Worm (Caenorhabditis elegans) whole organism, early embryonic: ENCODE measurements around the gene cst-1.
A peak's percentile ranks its signal among the peaks of the same experiment; 100 is the strongest.
"Not testable (repeated sequence)": the region's sequence is repeated elsewhere in the genome, so short reads cannot be mapped to it uniquely, and the experiment has no call there.

Experiments used
- B0310.2 ChIP-seq: sonication (generic microtip); optimal IDR thresholded peaks from 2 replicates; lab custom pipeline; 2016; ENCODE audit warnings: mild to moderate bottlenecking, missing genetic modification characterization, missing compliant biosample characterization
- F13C5.2 ChIP-seq: sonication (generic microtip); optimal IDR thresholded peaks from 2 replicates; lab custom pipeline; 2017; ENCODE audit warnings: mild to moderate bottlenecking, missing genetic modification characterization, inconsistent platforms, missing compliant biosample characterization
- aly-1 ChIP-seq: sonication (generic microtip); optimal IDR thresholded peaks from 2 replicates; lab custom pipeline; 2016; ENCODE audit warnings: missing genetic modification characterization, missing compliant biosample characterization
- ama-1 ChIP-seq: fragments of 150-350 bp; optimal IDR thresholded peaks from 2 replicates; lab custom pipeline; 2014
- ceh-13 ChIP-seq: fragments of 200-800 bp; sonication (Bioruptor generic); optimal IDR thresholded peaks from 2 replicates; lab custom pipeline; 2018; ENCODE audit warnings: mild to moderate bottlenecking, missing genetic modification characterization, missing compliant biosample characterization
- ceh-36 ChIP-seq: sonication (generic microtip); optimal IDR thresholded peaks from 2 replicates; lab custom pipeline; 2016; ENCODE audit warnings: missing genetic modification characterization, inconsistent platforms, missing compliant biosample characterization
- ets-7 ChIP-seq: sonication (generic microtip); optimal IDR thresholded peaks from 2 replicates; lab custom pipeline; 2016; ENCODE audit warnings: missing genotype, missing genetic modification characterization, missing compliant biosample characterization
- flt-1 ChIP-seq: fragments of 200-800 bp; sonication (Bioruptor generic); IDR thresholded peaks from 2 replicates; pipeline ENCODE4 v1.3.6; 2022; ENCODE audit warnings: missing genetic modification characterization, missing compliant biosample characterization
- hmbx-1 ChIP-seq: sonication (generic microtip); optimal IDR thresholded peaks from 2 replicates; lab custom pipeline; 2016; ENCODE audit warnings: mild to moderate bottlenecking, missing genetic modification characterization, missing compliant biosample characterization
- hmg-4 ChIP-seq: fragments of 200-800 bp; sonication (Bioruptor generic); optimal IDR thresholded peaks from 2 replicates; lab custom pipeline; 2018; ENCODE audit warnings: mild to moderate bottlenecking, missing genetic modification characterization, missing compliant biosample characterization
- hnd-1 ChIP-seq: sonication (generic microtip); optimal IDR thresholded peaks from 2 replicates; lab custom pipeline; 2016; ENCODE audit warnings: missing genetic modification characterization, missing compliant biosample characterization
- pes-1 ChIP-seq: fragments of 200-800 bp; sonication (Bioruptor generic); IDR thresholded peaks from 2 replicates; pipeline ENCODE4 v1.3.6; 2022; ENCODE audit warnings: missing genetic modification reagents, missing genetic modification characterization, missing compliant biosample characterization
- scrt-1 ChIP-seq: fragments of 200-800 bp; sonication (Bioruptor generic); IDR thresholded peaks from 2 replicates; pipeline ENCODE4 v1.3.6; 2022; ENCODE audit warnings: missing genetic modification characterization, missing compliant biosample characterization
- sea-1 ChIP-seq: fragments of 200-800 bp; sonication (Bioruptor generic); conservative IDR thresholded peaks from 2 replicates; pipeline ENCODE4 v1.3.6; 2022; ENCODE audit warnings: missing genetic modification characterization, missing compliant biosample characterization
- tbx-11 ChIP-seq: fragments of 200-800 bp; sonication (Bioruptor generic); IDR thresholded peaks from 2 replicates; pipeline ENCODE4 v1.3.6; 2022; ENCODE audit warnings: missing genetic modification characterization, missing compliant biosample characterization
- tbx-37 ChIP-seq: fragments of 200-800 bp; sonication (Bioruptor generic); conservative IDR thresholded peaks from 2 replicates; pipeline ENCODE4 v1.3.6; 2022; ENCODE audit warnings: missing genetic modification reagents, missing genetic modification characterization, missing compliant biosample characterization
- tra-4 ChIP-seq: sonication (generic microtip); optimal IDR thresholded peaks from 2 replicates; lab custom pipeline; 2017; ENCODE audit warnings: missing genetic modification characterization, missing compliant biosample characterization

Gene cst-1

DNA sequence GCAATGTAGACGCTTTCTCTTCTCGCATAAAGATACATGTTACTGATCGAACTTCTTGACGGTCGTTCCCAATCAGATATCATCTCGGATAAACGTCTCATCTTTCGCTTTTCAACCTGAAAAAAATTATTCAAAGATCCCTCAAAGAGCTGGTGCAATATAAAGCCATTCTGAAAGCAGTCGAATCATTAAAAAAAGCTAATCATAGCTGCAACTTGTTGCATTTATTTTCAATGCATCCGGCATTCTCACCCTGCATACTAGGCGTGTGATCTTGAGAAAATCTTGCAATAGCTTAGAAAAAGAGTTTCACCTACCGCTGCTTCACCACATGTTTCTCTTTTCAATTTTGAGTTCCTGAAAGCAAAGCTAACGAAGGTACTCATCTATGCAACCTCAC is 7.1 kb upstream of the cst-1 start, which contains the start of gene C24A8.6:
C24A8.6 (minus strand) TSS at position 101 of the 400 bp plus-strand sequence.
- not testable (repeated sequence) for TF ChIP-seq tbx-37 (GFP tag; lab: Robert Waterston, UW); flt-1 (GFP tag; lab: Robert Waterston, UW); hmg-4

- TF ChIP-seq scrt-1 (GFP tag; lab: Robert Waterston, UW); ama-1 (lab: Kevin White, UChicago); hmbx-1 (tag; lab: Kevin White, UChicago): not testable (repeated sequence)
Measured at ce11 chrX:4335950-4336349, 3.5 kb upstream of the cst-1 start, which contains the start of gene cst-2. TSS of gene cst-2 (minus strand) at chrX:4336050.

DNA sequence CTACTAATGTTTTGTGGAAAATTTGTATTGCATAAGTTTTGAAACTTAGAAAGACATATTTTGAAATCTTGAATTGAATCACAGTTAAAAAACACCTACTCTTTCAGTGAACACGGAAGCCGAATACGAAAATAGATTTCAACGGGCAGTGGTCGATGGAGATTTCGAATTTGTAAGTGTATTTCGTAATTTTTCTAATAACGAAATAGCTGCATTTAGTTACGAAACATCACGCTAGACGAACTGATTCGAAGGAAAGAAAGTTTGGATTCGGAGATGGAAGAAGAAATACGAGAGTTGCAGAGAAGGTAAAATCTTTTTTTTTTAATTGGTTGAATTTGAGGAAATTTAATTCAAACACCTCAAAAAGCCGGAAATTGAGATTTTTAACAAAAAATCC is 3.3 kb downstream of the cst-1 start:
- TF ChIP-seq hmg-4 = no peak
- TF ChIP-seq tra-4 (tag; lab: Kevin White, UChicago) = no peak
- TF ChIP-seq ets-7 (tag; lab: Kevin White, UChicago) = no peak
- no peak for TF ChIP-seq ceh-36 (tag; lab: Kevin White, UChicago)
- TF ChIP-seq tbx-37 (GFP tag; lab: Robert Waterston, UW) = no peak
- TF ChIP-seq F13C5.2 (tag; lab: Kevin White, UChicago) = no peak
- no peak for TF ChIP-seq hmbx-1 (tag; lab: Kevin White, UChicago)
- TF ChIP-seq B0310.2 (tag; lab: Kevin White, UChicago) = no peak
- no peak for TF ChIP-seq pes-1 (GFP tag; lab: Robert Waterston, UW)
- TF ChIP-seq sea-1 = no peak
- TF ChIP-seq tbx-11 (GFP tag; lab: Robert Waterston, UW) = no peak
- TF ChIP-seq flt-1 (GFP tag; lab: Robert Waterston, UW) = no peak
- no peak for TF ChIP-seq ama-1 (lab: Kevin White, UChicago)
- TF ChIP-seq aly-1 (tag; lab: Kevin White, UChicago) = no peak
- no peak for TF ChIP-seq hnd-1 (tag; lab: Kevin White, UChicago)
- TF ChIP-seq ceh-13 (GFP tag; lab: Kevin White, UChicago) = no peak
- no peak for TF ChIP-seq scrt-1 (GFP tag; lab: Robert Waterston, UW)

DNA sequence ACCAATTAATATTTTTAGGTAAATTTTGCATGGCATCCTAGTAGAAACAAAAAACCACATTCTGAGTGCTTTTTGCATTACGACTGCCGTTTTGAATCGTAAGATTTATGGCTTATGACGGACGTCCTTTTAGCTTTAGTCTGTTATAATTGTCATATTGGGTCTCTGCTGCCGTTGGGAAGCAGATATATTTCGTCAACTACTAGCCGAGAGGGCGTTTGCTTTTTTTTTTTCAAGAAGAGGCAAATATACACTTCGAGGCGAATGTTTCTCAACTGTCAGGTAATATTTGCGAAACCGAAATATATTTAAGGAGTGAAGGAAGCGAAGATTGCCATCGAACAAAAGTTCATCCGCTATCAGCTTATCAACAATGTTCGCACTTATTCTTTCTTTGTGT is 4.5 kb downstream of the cst-1 start, which contains the start of gene F14H12.3:
F14H12.3 (plus strand) TSS at position 301 of the 400 bp plus-strand sequence.
- TF ChIP-seq scrt-1 (GFP tag; lab: Robert Waterston, UW) = 0 out of 2 replicates have a peak, but pooled peaks have one; percentile 40
- TF ChIP-seq pes-1 (GFP tag; lab: Robert Waterston, UW) = no peak
- no peak for TF ChIP-seq hmbx-1 (tag; lab: Kevin White, UChicago)
- no peak for TF ChIP-seq ets-7 (tag; lab: Kevin White, UChicago)

DNA sequence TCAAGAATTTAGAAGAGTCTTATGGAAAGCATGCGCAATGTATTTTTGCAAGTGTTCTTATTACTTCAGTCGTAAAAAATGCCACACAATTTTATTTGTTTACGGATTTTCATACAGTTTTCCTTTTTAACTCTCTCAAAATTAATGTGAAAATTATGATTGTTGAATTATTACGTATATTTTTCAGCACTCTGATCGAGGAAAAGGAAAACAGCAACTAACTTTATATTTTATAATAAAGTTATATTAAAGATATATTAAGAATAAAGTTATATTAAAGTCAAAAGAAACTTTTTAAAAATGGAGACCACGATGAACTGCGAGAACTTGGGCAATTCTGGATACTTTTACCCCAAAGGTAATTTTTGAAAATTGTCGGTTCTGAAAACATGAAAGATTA is 10.8 kb downstream of the cst-1 start, which contains the start of gene F14H12.2:
F14H12.2 (plus strand) TSS at position 301 of the 400 bp plus-strand sequence.
- TF ChIP-seq hmg-4 (no peak), aly-1 (tag; lab: Kevin White, UChicago) (no peak), ceh-13 (GFP tag; lab: Kevin White, UChicago) (no peak), sea-1 (no peak), scrt-1 (GFP tag; lab: Robert Waterston, UW) (no peak), F13C5.2 (tag; lab: Kevin White, UChicago) (no peak), ama-1 (lab: Kevin White, UChicago) (no peak), ets-7 (tag; lab: Kevin White, UChicago) (no peak), tbx-37 (GFP tag; lab: Robert Waterston, UW) (no peak), ceh-36 (tag; lab: Kevin White, UChicago) (no peak), pes-1 (GFP tag; lab: Robert Waterston, UW) (no peak), tra-4 (tag; lab: Kevin White, UChicago) (no peak), B0310.2 (tag; lab: Kevin White, UChicago) (no peak), tbx-11 (GFP tag; lab: Robert Waterston, UW) (no peak), hnd-1 (tag; lab: Kevin White, UChicago) (no peak), hmbx-1 (tag; lab: Kevin White, UChicago) (no peak), flt-1 (GFP tag; lab: Robert Waterston, UW) (no peak)

ce11 chrX:4353318-4353717 is 13.9 kb downstream of the cst-1 start, which contains the start of gene col-165:
TSS of gene col-165 (plus strand) at chrX:4353618.
- TF ChIP-seq F13C5.2 (tag; lab: Kevin White, UChicago) = no peak
- no peak for TF ChIP-seq tra-4 (tag; lab: Kevin White, UChicago)
- no peak for TF ChIP-seq flt-1 (GFP tag; lab: Robert Waterston, UW)
- no peak for TF ChIP-seq ceh-13 (GFP tag; lab: Kevin White, UChicago)
- no peak for TF ChIP-seq hnd-1 (tag; lab: Kevin White, UChicago)
- no peak for TF ChIP-seq tbx-11 (GFP tag; lab: Robert Waterston, UW)
- TF ChIP-seq aly-1 (tag; lab: Kevin White, UChicago) = no peak
- no peak for TF ChIP-seq ceh-36 (tag; lab: Kevin White, UChicago)
- TF ChIP-seq pes-1 (GFP tag; lab: Robert Waterston, UW) = no peak
- TF ChIP-seq ama-1 (lab: Kevin White, UChicago) = no peak
- TF ChIP-seq ets-7 (tag; lab: Kevin White, UChicago) = no peak

DNA sequence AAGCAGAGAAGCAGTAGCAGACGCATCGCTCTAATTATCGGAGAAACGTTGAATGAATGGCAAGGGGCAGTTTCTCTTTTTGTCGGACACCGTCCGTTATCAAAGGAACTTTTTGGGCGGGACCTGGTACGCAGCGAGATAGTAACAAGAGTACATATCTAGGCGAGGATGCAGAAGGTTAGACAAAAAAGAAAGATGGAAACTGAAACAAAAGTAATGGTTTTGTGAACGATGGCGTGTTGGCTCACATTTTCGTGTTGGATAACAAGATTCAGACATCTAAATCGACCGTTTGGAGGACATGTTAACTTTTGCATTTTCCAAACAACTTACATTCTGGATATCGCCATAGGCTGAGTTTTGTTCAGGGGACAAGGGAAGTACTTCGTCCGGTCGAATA is 18.0 kb downstream of the cst-1 start, which contains the start of gene F14H12.6:
F14H12.6 (minus strand) TSS at position 101 of the 400 bp plus-strand sequence.
- TF ChIP-seq hmbx-1 (tag; lab: Kevin White, UChicago) = no peak
- TF ChIP-seq hmg-4 = no peak
- TF ChIP-seq ceh-36 (tag; lab: Kevin White, UChicago) = no peak
- TF ChIP-seq scrt-1 (GFP tag; lab: Robert Waterston, UW) = no peak
- no peak for TF ChIP-seq tra-4 (tag; lab: Kevin White, UChicago)
- no peak for TF ChIP-seq tbx-37 (GFP tag; lab: Robert Waterston, UW)
- no peak for TF ChIP-seq hnd-1 (tag; lab: Kevin White, UChicago)
- no peak for TF ChIP-seq ama-1 (lab: Kevin White, UChicago)
- TF ChIP-seq aly-1 (tag; lab: Kevin White, UChicago) = no peak
- no peak for TF ChIP-seq F13C5.2 (tag; lab: Kevin White, UChicago)
